Worm (Caenorhabditis elegans) whole organism, early embryonic: ENCODE measurements around the gene nas-20.

Experiments
- ama-1 ChIP-seq: fragments of 150-350 bp; optimal IDR thresholded peaks from 2 replicates; lab custom pipeline; 2014
- ceh-13 ChIP-seq: fragments of 200-800 bp; sonication (Bioruptor generic); optimal IDR thresholded peaks from 2 replicates; lab custom pipeline; 2018; ENCODE audit warnings: mild to moderate bottlenecking, missing genetic modification characterization, missing compliant biosample characterization
- ets-7 ChIP-seq: sonication (generic microtip); optimal IDR thresholded peaks from 2 replicates; lab custom pipeline; 2016; ENCODE audit warnings: missing genotype, missing genetic modification characterization, missing compliant biosample characterization
- hmbx-1 ChIP-seq: sonication (generic microtip); optimal IDR thresholded peaks from 2 replicates; lab custom pipeline; 2016; ENCODE audit warnings: mild to moderate bottlenecking, missing genetic modification characterization, missing compliant biosample characterization
- tbx-11 ChIP-seq: fragments of 200-800 bp; sonication (Bioruptor generic); IDR thresholded peaks from 2 replicates; pipeline ENCODE4 v1.3.6; 2022; ENCODE audit warnings: missing genetic modification characterization, missing compliant biosample characterization
- tbx-37 ChIP-seq: fragments of 200-800 bp; sonication (Bioruptor generic); conservative IDR thresholded peaks from 2 replicates; pipeline ENCODE4 v1.3.6; 2022; ENCODE audit warnings: missing genetic modification reagents, missing genetic modification characterization, missing compliant biosample characterization

ce11 chrV:11446297-11446696, 25.8 kb downstream of the nas-20 start, which contains the start of gene mig-17:
- TF ChIP-seq ama-1 (lab: Kevin White, UChicago), result no peak
- TF ChIP-seq ceh-13, result no peak
- no peak for TF ChIP-seq tbx-11
- TF ChIP-seq tbx-37 (GFP tag; lab: Robert Waterston, UW), result no peak
- TF ChIP-seq hmbx-1, result no peak
- TF ChIP-seq ets-7 (tag; lab: Kevin White, UChicago), result no peak
